Worm (Caenorhabditis elegans): ENCODE results near the gene math-8.

The math-8 gene

DNA sequence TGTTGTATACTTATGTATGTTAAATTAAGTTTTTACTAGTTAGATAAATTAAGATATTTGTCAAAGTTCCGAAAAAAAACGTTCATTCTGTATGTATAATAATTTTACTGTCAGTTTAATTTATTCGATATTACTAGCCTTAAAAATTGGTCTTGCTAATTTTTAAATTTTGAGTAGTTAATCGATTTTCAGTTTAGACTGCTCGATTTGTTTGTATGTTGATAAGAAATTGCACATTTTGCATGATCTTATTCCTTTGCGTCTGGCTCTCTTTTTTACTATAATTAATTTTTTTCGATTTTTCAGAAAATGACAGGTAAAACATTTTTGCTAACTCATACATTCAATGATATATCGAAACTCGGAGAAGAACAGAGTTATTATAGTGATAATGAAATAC lies 11.0 kb upstream of the math-8 start, which contains the start of gene math-24:
math-24 (plus strand) TSS at position 301 of the 400 bp plus-strand sequence.
- TF ChIP-seq hlh-11 (tag; optimal IDR thresholded peaks at IDR 0.05) = no peak
- no peak for TF ChIP-seq lin-38 (GFP tag; IDR thresholded peaks at IDR 0.05)
- TF ChIP-seq Y5F2A.4 (GFP tag; optimal IDR thresholded peaks at IDR 0.05) = no peak
- no peak for TF ChIP-seq ztf-7 (tag; optimal IDR thresholded peaks at IDR 0.05)
- no peak for TF ChIP-seq egl-27 (tag; optimal IDR thresholded peaks at IDR 0.05)
- no peak for TF ChIP-seq nhr-237 (tag; optimal IDR thresholded peaks at IDR 0.05)

DNA sequence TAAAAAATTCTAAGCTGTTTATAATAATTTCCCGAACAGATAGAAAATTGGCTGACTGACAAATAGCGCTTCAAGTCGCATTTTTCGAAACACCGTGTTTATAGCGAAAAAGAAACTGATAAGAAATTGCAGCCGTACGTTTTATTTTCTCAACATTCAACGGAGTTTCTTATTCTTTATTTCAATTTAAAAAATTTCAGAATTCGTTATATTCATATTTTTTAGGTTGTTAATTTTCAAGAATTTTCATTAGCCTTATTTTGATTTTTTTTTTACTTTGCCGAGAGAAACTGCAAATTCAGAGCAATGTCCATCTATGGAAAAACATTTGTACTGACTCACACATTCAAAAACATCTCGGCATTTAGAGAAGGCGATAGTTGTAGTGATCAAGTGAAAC lies 9.0 kb upstream of the math-8 start, which contains the start of gene C46F9.6:
C46F9.6 (plus strand) TSS at position 301 of the 400 bp plus-strand sequence.
- TF ChIP-seq daf-16 (GFP tag; optimal IDR thresholded peaks at IDR 0.05) = no peak
- TF ChIP-seq daf-16 (tag; optimal IDR thresholded peaks at IDR 0.05) = peak; percentile 60
- TF ChIP-seq F44E2.7 (GFP tag; IDR thresholded peaks at IDR 0.05) = no peak
- TF ChIP-seq unc-62 (GFP tag; optimal IDR thresholded peaks at IDR 0.05 in 1 of 2) = peak in 1 of 2 experiments; percentile 30
- no peak for TF ChIP-seq unc-62 (tag; optimal IDR thresholded peaks at IDR 0.05)
- peak; percentile 8 for TF ChIP-seq pqm-1 (tag; optimal IDR thresholded peaks at IDR 0.05)

DNA sequence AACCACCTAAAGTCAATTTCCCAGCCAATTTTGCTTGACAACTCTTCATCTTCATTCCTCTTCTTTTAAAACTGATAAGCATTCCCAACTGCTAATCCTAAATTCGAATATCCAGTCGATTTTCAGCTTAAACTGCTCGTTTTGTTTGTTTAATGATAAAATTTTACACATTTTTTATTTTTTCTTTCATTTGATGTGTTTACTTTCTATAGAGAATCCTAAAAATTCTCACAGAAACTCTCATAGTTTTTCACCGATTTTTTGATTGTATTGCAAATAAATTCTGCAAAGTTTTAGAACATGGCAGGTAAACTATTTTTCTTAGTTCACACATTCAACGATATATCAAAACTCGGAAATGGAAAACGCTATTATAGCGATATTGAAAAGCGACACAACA lies 6.8 kb upstream of the math-8 start, which contains the start of gene math-25:
math-25 (plus strand) TSS at position 301 of the 400 bp plus-strand sequence.
- TF ChIP-seq dmd-6 (GFP tag; IDR thresholded peaks at IDR 0.05) (no peak), nhr-76 (tag; optimal IDR thresholded peaks at IDR 0.05) (no peak), mxl-3 (GFP tag; optimal IDR thresholded peaks at IDR 0.05) (no peak), T20F7.1 (GFP tag; optimal IDR thresholded peaks at IDR 0.05) (no peak), jun-1 (tag; optimal IDR thresholded peaks at IDR 0.05) (no peak), nhr-111 (GFP tag; optimal IDR thresholded peaks at IDR 0.05) (no peak), mdt-29 (GFP tag; IDR thresholded peaks at IDR 0.05) (no peak), snpc-4 (tag; optimal IDR thresholded peaks at IDR 0.05) (no peak), ztf-7 (tag; optimal IDR thresholded peaks at IDR 0.05) (no peak), hlh-11 (tag; optimal IDR thresholded peaks at IDR 0.05) (no peak), gei-8 (GFP tag; optimal IDR thresholded peaks at IDR 0.05) (no peak), nhr-28 (tag; optimal IDR thresholded peaks at IDR 0.05) (no peak), aly-2 (tag; optimal IDR thresholded peaks at IDR 0.05) (no peak), F49E8.2 (tag; optimal IDR thresholded peaks at IDR 0.05; ENCODE audit: borderline replicate concordance) (no peak), lin-29 (GFP tag; IDR thresholded peaks at IDR 0.05) (no peak), daf-16 (GFP tag; optimal IDR thresholded peaks at IDR 0.05) (no peak), daf-16 (tag; optimal IDR thresholded peaks at IDR 0.05) (no peak), Y105C5A.15 (GFP tag; IDR thresholded peaks at IDR 0.05) (no peak), fkh-10 (GFP tag; optimal IDR thresholded peaks at IDR 0.05) (no peak), F37D6.2 (tag; optimal IDR thresholded peaks at IDR 0.05) (no peak), nhr-237 (tag; optimal IDR thresholded peaks at IDR 0.05) (no peak)

DNA sequence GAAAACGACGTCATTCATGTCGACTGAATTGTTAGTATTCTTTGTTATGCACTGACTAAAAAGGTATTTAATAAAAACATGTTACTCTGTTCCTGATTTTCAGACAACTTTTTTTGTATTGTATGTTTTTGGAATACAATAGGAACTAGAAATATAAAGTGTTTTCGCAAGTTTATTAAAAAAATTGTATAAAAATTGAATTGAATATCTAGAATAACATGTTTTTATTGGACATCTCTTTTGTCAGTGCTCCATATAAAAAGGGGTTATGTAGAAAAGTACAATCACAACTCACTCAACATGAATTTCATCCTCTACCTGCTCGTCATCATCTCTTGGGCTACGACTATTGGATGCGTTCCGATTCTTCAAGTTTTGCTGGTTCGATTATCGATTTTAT lies 6.3 kb upstream of the math-8 start, which contains the start of gene C46F9.5:
C46F9.5 (plus strand) TSS at position 301 of the 400 bp plus-strand sequence.
- TF ChIP-seq ceh-20 (GFP tag; IDR thresholded peaks at IDR 0.05) (no peak), nhr-42 (GFP tag; IDR thresholded peaks at IDR 0.05) (no peak), spr-3 (GFP tag; optimal IDR thresholded peaks at IDR 0.05) (no peak), zfp-3 (GFP tag; conservative IDR thresholded peaks at IDR 0.05) (no peak), zfp-2 (tag; optimal IDR thresholded peaks at IDR 0.05) (no peak), zip-11 (GFP tag; IDR thresholded peaks at IDR 0.05) (no peak), ces-1 (GFP tag; optimal IDR thresholded peaks at IDR 0.05) (no peak), mdt-29 (GFP tag; IDR thresholded peaks at IDR 0.05) (no peak), tra-1 (GFP tag; IDR thresholded peaks at IDR 0.05) (no peak), lir-3 (tag; optimal IDR thresholded peaks at IDR 0.05) (no peak), hif-1 (tag; optimal IDR thresholded peaks at IDR 0.05) (no peak), ama-1 (optimal IDR thresholded peaks at IDR 0.05) (no peak), ceh-28 (tag; optimal IDR thresholded peaks at IDR 0.05) (no peak)
